Fruit fly (Drosophila melanogaster): ENCODE data around the gene CG7985.

Gene CG7985

dm6 chr3R:18208479-18208878, 8.8 kb downstream of the CG7985 start, which contains the start of gene CG44158:
TSS of gene CG44158 (plus strand) at chr3R:18208779.
- TF ChIP-seq cyc (GFP tag; optimal IDR thresholded peaks at IDR 0.05) (no peak), pdm3 (GFP tag; optimal IDR thresholded peaks at IDR 0.05) (no peak), CG34406 (GFP tag; optimal IDR thresholded peaks at IDR 0.05) (no peak), CG6163 (GFP tag; IDR thresholded peaks at IDR 0.05) (no peak), Eip78C (GFP tag) (no peak), OdsH (GFP tag; optimal IDR thresholded peaks at IDR 0.05) (no peak), CG11762 (GFP tag; optimal IDR thresholded peaks at IDR 0.05; ENCODE audit: insufficient read depth) (no peak), CG7368 (GFP tag; optimal IDR thresholded peaks at IDR 0.05) (no peak), spab (GFP tag; optimal IDR thresholded peaks at IDR 0.05) (no peak), achi (GFP tag; optimal IDR thresholded peaks at IDR 0.05) (no peak), CG9139 (GFP tag; optimal IDR thresholded peaks at IDR 0.05) (no peak), CG8119 (GFP tag; IDR thresholded peaks at IDR 0.05) (no peak), CG4318 (GFP tag; optimal IDR thresholded peaks at IDR 0.05) (no peak)

dm6 chr3R:18215300-18215699, 15.6 kb downstream of the CG7985 start:
- TF ChIP-seq Sox102F (GFP tag; optimal IDR thresholded peaks at IDR 0.05): peak; percentile 28
- no peak for TF ChIP-seq CG11902 (GFP tag; optimal IDR thresholded peaks at IDR 0.05)
- peak; percentile 28 for TF ChIP-seq achi (GFP tag; optimal IDR thresholded peaks at IDR 0.05)
- peak; percentile 63 for TF ChIP-seq pdm3 (GFP tag; optimal IDR thresholded peaks at IDR 0.05)
- TF ChIP-seq CG8632 (GFP tag; optimal IDR thresholded peaks at IDR 0.05): no peak
- TF ChIP-seq topi (GFP tag; optimal IDR thresholded peaks at IDR 0.05): peak; percentile 43
- no peak for TF ChIP-seq dsx (GFP tag; optimal IDR thresholded peaks at IDR 0.05; ENCODE audit: poor library complexity, severe bottlenecking)
- TF ChIP-seq svp (GFP tag): peak; percentile 81
- peak; percentile 63 for TF ChIP-seq lz (GFP tag; optimal IDR thresholded peaks at IDR 0.05)
- TF ChIP-seq CG6276 (GFP tag; optimal IDR thresholded peaks at IDR 0.05): no peak
- peak; percentile 50 for TF ChIP-seq cyc (GFP tag; optimal IDR thresholded peaks at IDR 0.05)
- TF ChIP-seq salr (GFP tag; optimal IDR thresholded peaks at IDR 0.05): peak in 1 of 2 experiments; percentile 5
- peak; percentile 55 for TF ChIP-seq Hr4 (GFP tag; optimal IDR thresholded peaks at IDR 0.05)
- no peak for TF ChIP-seq eg (GFP tag; IDR thresholded peaks at IDR 0.05)
- no peak for TF ChIP-seq CG6163 (GFP tag; IDR thresholded peaks at IDR 0.05)
- 0 out of 3 replicates have a peak, but pooled peaks have one; percentile 17 for TF ChIP-seq CG8119 (GFP tag; IDR thresholded peaks at IDR 0.05)
- TF ChIP-seq CG32006 (GFP tag; optimal IDR thresholded peaks at IDR 0.05): peak; percentile 40
- peak; percentile 61 for TF ChIP-seq esn (GFP tag; optimal IDR thresholded peaks at IDR 0.05)
- TF ChIP-seq Met (GFP tag; optimal IDR thresholded peaks at IDR 0.05): peak; percentile 58
- peak; percentile 47 for TF ChIP-seq Smox (GFP tag; optimal IDR thresholded peaks at IDR 0.05)
- peak; percentile 67 for TF ChIP-seq Hr39 (GFP tag; optimal IDR thresholded peaks at IDR 0.05)
- TF ChIP-seq CG31627 (GFP tag; optimal IDR thresholded peaks at IDR 0.05): peak; percentile 58
- TF ChIP-seq spab (GFP tag; optimal IDR thresholded peaks at IDR 0.05): no peak
- peak; percentile 43 for TF ChIP-seq Ets21C (GFP tag; optimal IDR thresholded peaks at IDR 0.05)
- TF ChIP-seq Sox14 (GFP tag; optimal IDR thresholded peaks at IDR 0.05): peak; percentile 32
- TF ChIP-seq CG10631 (GFP tag; optimal IDR thresholded peaks at IDR 0.05): peak; percentile 8
- TF ChIP-seq Lpt (GFP tag; optimal IDR thresholded peaks at IDR 0.05): peak; percentile 28
- TF ChIP-seq net (GFP tag; optimal IDR thresholded peaks at IDR 0.05): peak; percentile 8
- TF ChIP-seq acj6 (GFP tag; optimal IDR thresholded peaks at IDR 0.05): peak; percentile 44
- TF ChIP-seq CG34406 (GFP tag; optimal IDR thresholded peaks at IDR 0.05): no peak
- peak; percentile 57 for TF ChIP-seq OdsH (GFP tag; optimal IDR thresholded peaks at IDR 0.05)

dm6 chr3R:18215900-18216299, 16.2 kb downstream of the CG7985 start, which contains the start of gene CG14314:
TSS of gene CG14314 (plus strand) at chr3R:18216142.
- TF ChIP-seq CG10631 (GFP tag; optimal IDR thresholded peaks at IDR 0.05): no peak
- no peak for TF ChIP-seq Gug (GFP tag; IDR thresholded peaks at IDR 0.05)
- TF ChIP-seq dac (GFP tag; optimal IDR thresholded peaks at IDR 0.05): no peak
- no peak for TF ChIP-seq Lpt (GFP tag; optimal IDR thresholded peaks at IDR 0.05)

Data from whole organism, prepupa.